Worm (Caenorhabditis elegans): ENCODE results near the gene rpl-9.

- TF ChIP-seq skn-1 (tag; optimal IDR thresholded peaks at IDR 0.05) (no peak), F49E8.2 (tag; optimal IDR thresholded peaks at IDR 0.05; ENCODE audit: borderline replicate concordance) (no peak), ceh-82 (tag; optimal IDR thresholded peaks at IDR 0.05) (no peak)
These were observed 6.5 kb downstream of the rpl-9 start, which contains the start of gene ttr-32 for ce11 chrIII:7566098-7566497.
